Fruit fly (Drosophila melanogaster) whole organism, pupa: ENCODE measurements around the gene CG32333.

ENCODE experiments used
- CG10348 ChIP-seq: fragments of 200-800 bp; sonication (Bioruptor generic); IDR thresholded peaks from 2 replicates; pipeline ENCODE4 v1.3.6; 2022; ENCODE audit warnings: missing biosample characterization, missing genetic modification characterization
- CG12605 ChIP-seq: fragments of 200-800 bp; sonication (Bioruptor generic); IDR thresholded peaks from 2 replicates; pipeline ENCODE4 v1.3.6; 2022; ENCODE audit warnings: missing biosample characterization, missing genetic modification characterization
- CG13204 ChIP-seq: fragments of 200-800 bp; sonication (Bioruptor generic); optimal IDR thresholded peaks from 2 replicates; lab custom pipeline; 2018; ENCODE audit warnings: missing biosample characterization, mild to moderate bottlenecking, missing genetic modification characterization, moderate library complexity
- CG14655 ChIP-seq: fragments of 200-800 bp; sonication (Bioruptor generic); optimal IDR thresholded peaks from 3 replicates; lab custom pipeline; 2017; ENCODE audit warnings: mild to moderate bottlenecking, missing biosample characterization, missing genetic modification reagents, missing genetic modification characterization
- CG15710 ChIP-seq: fragments of 200-800 bp; sonication (Bioruptor generic); optimal IDR thresholded peaks from 2 replicates; lab custom pipeline; 2018; ENCODE audit warnings: missing biosample characterization, mild to moderate bottlenecking, missing genetic modification characterization, moderate library complexity
- CG17806 ChIP-seq: fragments of 200-800 bp; sonication (Bioruptor generic); optimal IDR thresholded peaks from 2 replicates; lab custom pipeline; 2018; ENCODE audit warnings: missing biosample characterization, mild to moderate bottlenecking, missing genetic modification characterization, moderate library complexity
- CG32121 ChIP-seq: fragments of 200-800 bp; sonication (Bioruptor generic); IDR thresholded peaks from 2 replicates; pipeline ENCODE4 v1.3.6; 2022; ENCODE audit warnings: missing biosample characterization, missing genetic modification characterization
- CG34367 ChIP-seq: fragments of 200-800 bp; sonication (Bioruptor generic); optimal IDR thresholded peaks from 2 replicates; lab custom pipeline; 2018; ENCODE audit warnings: missing biosample characterization, mild to moderate bottlenecking, missing genetic modification characterization
- CG4496 ChIP-seq: fragments of 200-800 bp; sonication (Bioruptor generic); IDR thresholded peaks from 3 replicates; pipeline ENCODE4 v1.3.6; 2022; ENCODE audit warnings: missing biosample characterization, missing genetic modification characterization
- CG8159 ChIP-seq: fragments of 200-800 bp; sonication (Bioruptor generic); optimal IDR thresholded peaks from 3 replicates; lab custom pipeline; 2018; ENCODE audit warnings: missing biosample characterization, mild to moderate bottlenecking, missing genetic modification characterization, moderate library complexity
- CG8301 ChIP-seq: fragments of 200-800 bp; sonication (Bioruptor generic); optimal IDR thresholded peaks from 2 replicates; lab custom pipeline; 2018; ENCODE audit warnings: missing biosample characterization, mild to moderate bottlenecking, missing genetic modification characterization
- CG9948 ChIP-seq: fragments of 200-800 bp; sonication (Bioruptor generic); optimal IDR thresholded peaks from 2 replicates; lab custom pipeline; 2018; ENCODE audit warnings: missing biosample characterization, mild to moderate bottlenecking, missing genetic modification characterization, moderate library complexity
- D1 ChIP-seq: fragments of 200-800 bp; sonication (Bioruptor generic); optimal IDR thresholded peaks from 2 replicates; lab custom pipeline; 2018; ENCODE audit warnings: missing biosample characterization, mild to moderate bottlenecking, missing genetic modification characterization, moderate library complexity
- EcR ChIP-seq: fragments of 200-800 bp; sonication (Bioruptor generic); optimal IDR thresholded peaks from 3 replicates; lab custom pipeline; 2019; ENCODE audit warnings: missing biosample characterization, missing genetic modification characterization, mild to moderate bottlenecking, moderate library complexity, missing genetic modification reagents
- Ets98B ChIP-seq: fragments of 200-800 bp; sonication (Bioruptor generic); IDR thresholded peaks from 2 replicates; pipeline ENCODE4 v1.3.6; 2022; ENCODE audit warnings: missing biosample characterization, missing genetic modification characterization
- Pif1A ChIP-seq: fragments of 200-800 bp; sonication (Bioruptor generic); optimal IDR thresholded peaks from 3 replicates; lab custom pipeline; 2016; ENCODE audit warnings: missing biosample characterization, missing genetic modification characterization
- Pif1B ChIP-seq: fragments of 200-800 bp; sonication (Bioruptor generic); optimal IDR thresholded peaks from 3 replicates; lab custom pipeline; 2016; ENCODE audit warnings: missing biosample characterization, missing genetic modification characterization
- Snoo ChIP-seq: fragments of 200-800 bp; sonication (Bioruptor generic); optimal IDR thresholded peaks from 3 replicates; lab custom pipeline; 2017; ENCODE audit warnings: missing biosample characterization, mild to moderate bottlenecking, missing genetic modification characterization, inconsistent platforms
- fd96Ca ChIP-seq: fragments of 200-800 bp; sonication (Bioruptor generic); IDR thresholded peaks from 3 replicates; pipeline ENCODE4 v1.3.6; 2022; ENCODE audit warnings: missing biosample characterization, missing genetic modification characterization
- gl ChIP-seq: fragments of 200-800 bp; sonication (Bioruptor generic); optimal IDR thresholded peaks from 2 replicates; lab custom pipeline; 2018; ENCODE audit warnings: missing biosample characterization, mild to moderate bottlenecking, missing genetic modification characterization
- rn ChIP-seq: fragments of 200-800 bp; sonication (Bioruptor generic); IDR thresholded peaks from 2 replicates; pipeline ENCODE4 v1.3.6; 2022; ENCODE audit warnings: missing biosample characterization, missing genetic modification characterization

Gene CG32333

DNA sequence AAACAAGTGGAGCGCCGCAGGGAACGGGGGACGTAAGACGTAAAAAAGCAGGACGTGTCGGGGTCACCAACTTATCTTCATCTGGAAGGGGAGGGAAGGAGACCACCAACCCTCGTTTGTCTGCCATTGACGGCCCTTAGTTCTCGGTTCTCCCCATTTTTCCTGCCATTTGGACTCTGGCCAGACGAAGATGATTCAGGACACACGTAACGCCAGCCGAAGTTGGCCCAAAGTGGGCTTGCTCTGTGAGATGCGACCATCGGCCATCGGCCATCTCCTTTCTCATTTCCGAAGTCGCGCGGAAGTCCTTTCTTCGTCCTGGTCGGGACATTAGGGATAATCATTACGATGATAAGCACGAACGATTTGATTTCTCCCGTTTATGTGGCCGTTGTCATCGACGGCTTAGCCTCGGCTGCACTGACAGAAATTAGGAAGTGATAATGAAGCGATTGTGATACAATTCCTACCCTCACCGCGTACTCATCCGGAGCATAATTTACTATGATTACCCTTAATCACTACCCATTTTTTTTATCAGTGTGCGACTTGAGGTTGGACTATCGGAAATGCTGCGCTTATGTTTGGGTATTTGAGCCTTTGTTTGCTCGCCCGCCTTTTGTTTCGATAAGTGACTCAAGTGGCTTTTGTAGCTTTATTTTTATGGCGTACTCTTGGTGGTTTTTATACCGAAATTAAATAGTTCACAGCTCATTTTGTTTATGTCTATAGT, 5.3 kb downstream of the CG32333 start:
- TF ChIP-seq fd96Ca (GFP tag; lab: Robert Waterston, UW): no peak
- TF ChIP-seq Pif1B (GFP tag; lab: Kevin White, UChicago): no peak
- no peak for TF ChIP-seq Snoo (tag; lab: Kevin White, UChicago)

DNA sequence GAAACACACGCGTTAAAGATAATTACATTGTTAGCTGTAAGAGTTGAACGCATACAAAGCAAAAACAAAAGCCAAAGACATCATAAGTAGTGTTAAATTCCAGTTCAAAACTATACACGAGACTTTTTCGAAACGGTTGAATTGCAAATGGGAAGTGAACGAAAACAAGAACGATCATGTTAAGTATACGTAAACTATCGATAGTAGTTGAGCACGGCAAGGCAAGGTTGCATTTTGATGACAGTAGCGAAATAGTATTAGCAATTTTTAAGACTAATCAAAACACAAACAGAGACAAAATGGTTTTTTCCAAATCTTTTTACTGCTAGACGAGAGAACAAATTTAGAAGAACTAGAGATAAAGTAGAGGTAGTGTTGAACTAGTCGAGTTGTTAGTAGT, 19.1 kb downstream of the CG32333 start:
- TF ChIP-seq CG8301 (tag; lab: Kevin White, UChicago): no peak
- no peak for TF ChIP-seq gl (tag; lab: Kevin White, UChicago)
- TF ChIP-seq CG34367 (tag; lab: Kevin White, UChicago): no peak
- TF ChIP-seq Snoo (tag; lab: Kevin White, UChicago): no peak
- TF ChIP-seq EcR: no peak
- no peak for TF ChIP-seq CG32121
- TF ChIP-seq CG12605: no peak
- no peak for TF ChIP-seq CG14655 (GFP tag; lab: Kevin White, UChicago)
- no peak for TF ChIP-seq rn
- TF ChIP-seq CG4496 (GFP tag; lab: Robert Waterston, UW): no peak
- no peak for TF ChIP-seq Ets98B (GFP tag; lab: Robert Waterston, UW)
- TF ChIP-seq CG10348 (GFP tag; lab: Robert Waterston, UW): no peak
- no peak for TF ChIP-seq Pif1A (GFP tag; lab: Kevin White, UChicago)
- no peak for TF ChIP-seq CG15710 (tag; lab: Kevin White, UChicago)
- TF ChIP-seq CG13204 (GFP tag; lab: Kevin White, UChicago): no peak
- TF ChIP-seq CG9948 (tag; lab: Kevin White, UChicago): no peak
- TF ChIP-seq D1 (tag; lab: Kevin White, UChicago): no peak

DNA sequence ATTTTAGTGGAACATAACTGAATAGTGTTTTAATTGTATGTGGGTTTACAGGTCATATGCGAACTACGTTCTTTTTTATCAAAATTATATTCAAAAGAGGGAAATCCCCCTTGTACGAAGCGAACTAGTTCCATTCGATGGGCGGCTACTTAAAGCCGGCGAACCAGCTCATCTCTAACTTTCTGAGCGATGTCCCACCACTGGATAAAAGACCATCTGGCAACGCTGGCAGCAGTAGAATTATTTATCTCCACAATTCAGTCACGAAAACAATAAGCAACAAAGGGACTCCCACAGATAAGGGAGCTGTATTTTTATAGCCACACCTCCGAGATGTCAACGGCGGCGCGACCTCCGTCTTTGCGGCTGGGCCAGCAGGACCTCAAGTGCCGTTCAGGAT, 19.9 kb downstream of the CG32333 start, which contains the start of gene Rabex-5:
Gene Rabex-5 (plus strand): TSS at position 221 of the 400 bp plus-strand sequence.
- TF ChIP-seq CG8301 (tag; lab: Kevin White, UChicago) (no peak), rn (no peak), CG4496 (GFP tag; lab: Robert Waterston, UW) (0 out of 3 replicates have a peak, but pooled peaks have one; percentile 25), CG32121 (peak; percentile 34; the same call in 1 of the 2 replicates), CG17806 (tag; lab: Kevin White, UChicago) (no peak)

DNA sequence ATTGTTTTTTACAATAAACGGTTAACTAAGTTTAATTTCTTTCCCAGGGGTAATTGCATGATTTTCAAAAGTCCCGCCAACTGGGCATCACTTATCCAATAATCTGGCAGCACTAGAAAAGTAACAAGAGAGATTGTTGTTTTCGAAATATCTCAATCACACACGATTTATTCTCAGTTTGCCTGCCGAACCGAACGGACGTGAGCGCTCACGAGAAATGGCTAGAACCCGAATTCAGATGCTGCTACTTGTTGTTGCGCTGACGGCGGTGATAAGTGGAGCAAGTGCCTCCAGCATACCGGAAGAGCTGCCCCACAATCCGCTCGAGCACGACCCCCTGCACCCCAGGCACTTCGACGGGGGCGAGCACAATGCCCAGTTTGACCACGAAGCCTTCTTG, 22.8 kb downstream of the CG32333 start, which contains the start of gene scf:
Gene scf (plus strand): TSS at position 164 of the 400 bp plus-strand sequence.
- 0 out of 2 replicates have a peak, but pooled peaks have one; percentile 16 for TF ChIP-seq CG32121
- TF ChIP-seq CG9948 (tag; lab: Kevin White, UChicago): no peak
- peak; percentile 36; the same call in 1 of the 2 replicates for TF ChIP-seq Ets98B (GFP tag; lab: Robert Waterston, UW)
- no peak for TF ChIP-seq CG8159 (tag; lab: Kevin White, UChicago)
- TF ChIP-seq CG13204 (GFP tag; lab: Kevin White, UChicago): no peak
- no peak for TF ChIP-seq Pif1A (GFP tag; lab: Kevin White, UChicago)
- no peak for TF ChIP-seq Snoo (tag; lab: Kevin White, UChicago)
- peak; percentile 21 for TF ChIP-seq EcR
- TF ChIP-seq CG4496 (GFP tag; lab: Robert Waterston, UW): peak; percentile 18; the same call in 1 of the 3 replicates
- no peak for TF ChIP-seq fd96Ca (GFP tag; lab: Robert Waterston, UW)
- no peak for TF ChIP-seq CG15710 (tag; lab: Kevin White, UChicago)
- no peak for TF ChIP-seq CG14655 (GFP tag; lab: Kevin White, UChicago)
- TF ChIP-seq D1 (tag; lab: Kevin White, UChicago): no peak
- TF ChIP-seq gl (tag; lab: Kevin White, UChicago): no peak
- no peak for TF ChIP-seq CG34367 (tag; lab: Kevin White, UChicago)
- no peak for TF ChIP-seq CG10348 (GFP tag; lab: Robert Waterston, UW)
- TF ChIP-seq CG17806 (tag; lab: Kevin White, UChicago): no peak
- no peak for TF ChIP-seq rn
- TF ChIP-seq CG12605: no peak; the same call in 1 of the 2 replicates
- TF ChIP-seq CG8301 (tag; lab: Kevin White, UChicago): no peak
- no peak for TF ChIP-seq Pif1B (GFP tag; lab: Kevin White, UChicago)

DNA sequence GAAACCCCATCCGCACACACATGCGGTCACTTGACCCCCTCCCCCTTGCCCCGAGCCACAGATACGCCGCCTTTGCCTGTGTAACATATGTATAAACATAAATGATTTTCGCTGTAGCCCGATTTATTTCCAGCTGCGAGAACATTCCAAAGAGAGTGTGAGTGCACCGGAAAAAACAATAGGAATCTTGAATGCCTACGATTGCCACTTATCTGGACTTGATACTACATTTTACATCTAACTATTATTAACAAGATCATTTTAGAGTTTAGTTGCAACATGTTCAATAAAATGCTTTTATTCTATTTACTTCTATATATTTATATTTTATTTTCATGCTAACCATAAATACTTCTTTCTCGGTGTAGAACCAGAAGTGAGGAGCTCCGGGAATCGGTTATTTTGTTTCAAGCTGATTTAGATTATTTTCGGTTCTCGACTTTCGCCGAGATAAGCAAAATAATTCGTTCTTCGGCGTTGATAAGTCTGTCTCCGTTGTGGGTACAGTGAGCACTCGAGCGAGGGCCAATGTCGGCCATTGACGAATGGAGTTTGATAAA, 24.4 kb downstream of the CG32333 start:
- TF ChIP-seq CG34367 (tag; lab: Kevin White, UChicago) (peak; percentile 54), rn (no peak), CG8159 (tag; lab: Kevin White, UChicago) (peak; percentile 72), Snoo (tag; lab: Kevin White, UChicago) (peak; percentile 70), Ets98B (GFP tag; lab: Robert Waterston, UW) (peak; percentile 31), CG4496 (GFP tag; lab: Robert Waterston, UW) (peak; percentile 74; the same call in 2 of the 3 replicates), CG9948 (tag; lab: Kevin White, UChicago) (peak; percentile 64), CG8301 (tag; lab: Kevin White, UChicago) (peak; percentile 64), CG12605 (no peak), CG13204 (GFP tag; lab: Kevin White, UChicago) (no peak), CG15710 (tag; lab: Kevin White, UChicago) (peak; percentile 72), CG17806 (tag; lab: Kevin White, UChicago) (peak; percentile 69), gl (tag; lab: Kevin White, UChicago) (peak; percentile 43)
- TF ChIP-seq, all 21 proteins: peak for 10
